Fruit fly (Drosophila melanogaster) whole organism, embryonic: Measurements from ENCODE around the gene CG10959.
A peak's percentile ranks its signal among the peaks of the same experiment; 100 is the strongest.

Source experiments
- Abd-B ChIP-seq: fragments of 200-800 bp; sonication (Bioruptor generic); optimal IDR thresholded peaks from 2 replicates; lab custom pipeline; 2018; ENCODE audit warnings: missing biosample characterization, mild to moderate bottlenecking, missing genetic modification characterization, moderate library complexity
- Awh ChIP-seq: fragments of 200-800 bp; sonication (Bioruptor generic); IDR thresholded peaks from 2 replicates; pipeline ENCODE4, ENCODE4 v1.3.6; 2022; ENCODE audit warnings: missing biosample characterization, missing genetic modification characterization
- B-H2 ChIP-seq: fragments of 200-800 bp; sonication (Bioruptor generic); optimal IDR thresholded peaks from 2 replicates; lab custom pipeline; 2018; ENCODE audit warnings: missing biosample characterization, mild to moderate bottlenecking, missing genetic modification characterization
- CG10543 ChIP-seq: fragments of 200-800 bp; sonication (Bioruptor generic); optimal IDR thresholded peaks from 3 replicates; lab custom pipeline; 2017; ENCODE audit warnings: missing biosample characterization, mild to moderate bottlenecking, missing genetic modification characterization, moderate library complexity
- CG11560 ChIP-seq: fragments of 200-800 bp; sonication (Bioruptor generic); IDR thresholded peaks from 3 replicates; pipeline ENCODE4 v1.3.6; 2022; ENCODE audit warnings: missing biosample characterization, missing genetic modification characterization
- CG12219 ChIP-seq: fragments of 200-800 bp; sonication (Bioruptor generic); optimal IDR thresholded peaks from 3 replicates; lab custom pipeline; 2018; ENCODE audit warnings: missing biosample characterization, mild to moderate bottlenecking, missing genetic modification characterization
- CG12769 ChIP-seq: fragments of 200-800 bp; sonication (Bioruptor generic); optimal IDR thresholded peaks from 2 replicates; lab custom pipeline; 2019; ENCODE audit warnings: missing biosample characterization, mild to moderate bottlenecking, missing genetic modification characterization, moderate library complexity
- CG14441 ChIP-seq: fragments of 200-800 bp; sonication (Bioruptor generic); IDR thresholded peaks from 2 replicates; pipeline ENCODE4 v1.3.6; 2022; ENCODE audit warnings: missing biosample characterization, missing genetic modification characterization
- CG14710 ChIP-seq: fragments of 200-800 bp; sonication (Bioruptor generic); optimal IDR thresholded peaks from 3 replicates; lab custom pipeline; 2019; ENCODE audit warnings: missing biosample characterization, mild to moderate bottlenecking, missing genetic modification characterization, moderate library complexity
- CG15073 ChIP-seq: fragments of 200-800 bp; sonication (Bioruptor generic); optimal IDR thresholded peaks from 2 replicates; lab custom pipeline; 2016; ENCODE audit warnings: missing biosample characterization, missing genetic modification characterization
- CG15514 ChIP-seq: fragments of 200-800 bp; sonication (Bioruptor generic); optimal IDR thresholded peaks from 3 replicates; lab custom pipeline; 2017; ENCODE audit warnings: missing biosample characterization, missing genetic modification characterization, mild to moderate bottlenecking, moderate library complexity, missing genetic modification reagents
- CG18764 ChIP-seq: fragments of 200-800 bp; sonication (Bioruptor generic); optimal IDR thresholded peaks from 3 replicates; lab custom pipeline; 2016; ENCODE audit warnings: missing biosample characterization, missing genetic modification characterization
- CG2199 ChIP-seq: fragments of 200-800 bp; sonication (Bioruptor generic); IDR thresholded peaks from 3 replicates; pipeline ENCODE4 v1.3.6; 2022; ENCODE audit warnings: missing biosample characterization, missing genetic modification characterization
- CG4707 ChIP-seq: fragments of 200-800 bp; sonication (Bioruptor generic); optimal IDR thresholded peaks from 2 replicates; lab custom pipeline; 2018; ENCODE audit warnings: missing biosample characterization, mild to moderate bottlenecking, missing genetic modification characterization, moderate library complexity
- CG6254 ChIP-seq: fragments of 200-800 bp; sonication (Bioruptor generic); optimal IDR thresholded peaks from 3 replicates; lab custom pipeline; 2017; ENCODE audit warnings: mild to moderate bottlenecking, missing biosample characterization, missing genetic modification reagents, missing genetic modification characterization
- CG6654 ChIP-seq: fragments of 200-800 bp; sonication (Bioruptor generic); optimal IDR thresholded peaks from 2 replicates; lab custom pipeline; 2017; ENCODE audit warnings: missing biosample characterization, mild to moderate bottlenecking, missing genetic modification characterization
- CG6813 ChIP-seq: fragments of 200-800 bp; sonication (Bioruptor generic); optimal IDR thresholded peaks from 2 replicates; lab custom pipeline; 2017; ENCODE audit warnings: missing biosample characterization, missing genetic modification characterization, mild to moderate bottlenecking, moderate library complexity, missing genetic modification reagents
- CG7786 ChIP-seq: fragments of 200-800 bp; sonication (Bioruptor generic); optimal IDR thresholded peaks from 2 replicates; lab custom pipeline; 2016; ENCODE audit warnings: missing biosample characterization, missing genetic modification characterization
- CG7839 ChIP-seq: fragments of 200-800 bp; sonication (Bioruptor generic); optimal IDR thresholded peaks from 3 replicates; lab custom pipeline; 2018; ENCODE audit warnings: missing biosample characterization, mild to moderate bottlenecking, missing genetic modification characterization, moderate library complexity
- CG7928 ChIP-seq: fragments of 200-800 bp; sonication (Bioruptor generic); optimal IDR thresholded peaks from 2 replicates; lab custom pipeline; 2017; ENCODE audit warnings: missing biosample characterization, mild to moderate bottlenecking, missing genetic modification characterization
- CHES-1-like ChIP-seq: fragments of 200-800 bp; sonication (Bioruptor generic); optimal IDR thresholded peaks from 2 replicates; lab custom pipeline; 2016; ENCODE audit warnings: missing biosample characterization, missing genetic modification characterization
- D ChIP-seq, 2 experiments: fragments of 200-800 bp in 1 of 2; fragments of >200 bp in 1 of 2; sonication (Bioruptor generic) in 1 of 2; optimal IDR thresholded peaks; 2 replicates in 1 of 2; 3 replicates in 1 of 2; lab custom pipeline; 2017; ENCODE audit warnings: mild to moderate bottlenecking in 1 of 2, missing biosample characterization in 1 of 2, missing genetic modification characterization in 1 of 2, missing genetic modification reagents in 1 of 2
- Drgx ChIP-seq: fragments of 200-800 bp; sonication (Bioruptor generic); IDR thresholded peaks from 2 replicates; pipeline ENCODE4 v1.3.6; 2022; ENCODE audit warnings: missing biosample characterization, missing genetic modification characterization
- E2f2 ChIP-seq: fragments of 200-800 bp; sonication (Bioruptor generic); IDR thresholded peaks from 2 replicates; pipeline ENCODE4 v1.3.6; 2022; ENCODE audit warnings: missing biosample characterization, missing genetic modification characterization
- Lim3 ChIP-seq: fragments of 200-800 bp; sonication (Bioruptor generic); IDR thresholded peaks from 2 replicates; pipeline ENCODE4 v1.3.6; 2022; ENCODE audit warnings: missing biosample characterization, missing genetic modification characterization
- MESR4 ChIP-seq: fragments of 200-800 bp; sonication (Bioruptor generic); optimal IDR thresholded peaks from 2 replicates; lab custom pipeline; 2018; ENCODE audit warnings: missing biosample characterization, mild to moderate bottlenecking, missing genetic modification characterization, moderate library complexity
- Meics ChIP-seq: fragments of 200-800 bp; sonication (Bioruptor generic); optimal IDR thresholded peaks from 2 replicates; lab custom pipeline; 2017; ENCODE audit warnings: missing biosample characterization, mild to moderate bottlenecking, missing genetic modification characterization
- Myb ChIP-seq: fragments of 200-800 bp; sonication (Bioruptor generic); optimal IDR thresholded peaks from 2 replicates; lab custom pipeline; 2016; ENCODE audit warnings: missing biosample characterization, missing genetic modification characterization
- Oaz ChIP-seq: fragments of 200-800 bp; sonication (Bioruptor generic); IDR thresholded peaks from 2 replicates; pipeline ENCODE4 v1.3.6; 2022; ENCODE audit warnings: missing biosample characterization, missing genetic modification characterization
- Sin3A ChIP-seq: fragments of >200 bp; optimal IDR thresholded peaks from 2 replicates; lab custom pipeline; 2018
- cad ChIP-seq: fragments of >200 bp; optimal IDR thresholded peaks from 2 replicates; lab custom pipeline; 2017; ENCODE audit warnings: missing biosample characterization, missing genetic modification characterization
- chif ChIP-seq, 2 experiments: fragments of 200-800 bp; sonication (Bioruptor generic); optimal IDR thresholded peaks; 3 replicates each; lab custom pipeline; 2016; ENCODE audit warnings: missing biosample characterization in 2 of 2, missing genetic modification characterization in 2 of 2
- croc ChIP-seq: fragments of 200-800 bp; sonication (Bioruptor generic); conservative IDR thresholded peaks from 3 replicates; pipeline ENCODE4 v1.3.6; 2022; ENCODE audit warnings: missing biosample characterization, missing genetic modification characterization
- danr ChIP-seq: fragments of 200-800 bp; sonication (Bioruptor generic); IDR thresholded peaks from 2 replicates; pipeline ENCODE4 v1.3.6; 2022; ENCODE audit warnings: missing biosample characterization, missing genetic modification characterization
- hb ChIP-seq: fragments of 200-800 bp; sonication (Bioruptor generic); IDR thresholded peaks from 3 replicates; pipeline ENCODE4 v1.3.6; 2022; ENCODE audit warnings: missing biosample characterization, missing genetic modification characterization; ENCODE audit not compliant: partially characterized antibody
- hbn ChIP-seq: fragments of 200-800 bp; sonication (Bioruptor generic); IDR thresholded peaks from 2 replicates; pipeline ENCODE4 v1.3.6; 2022; ENCODE audit warnings: missing biosample characterization, missing genetic modification characterization; ENCODE audit not compliant: partially characterized antibody
- hth ChIP-seq: fragments of >200 bp; optimal IDR thresholded peaks from 2 replicates; lab custom pipeline; 2017; ENCODE audit warnings: inconsistent platforms
- jing ChIP-seq: fragments of 200-800 bp; sonication (Bioruptor generic); optimal IDR thresholded peaks from 2 replicates; lab custom pipeline; 2018; ENCODE audit warnings: missing biosample characterization, mild to moderate bottlenecking, missing genetic modification characterization
- pan ChIP-seq, 4 experiments: fragments of >200 bp in 3 of 4; fragments of 200-800 bp in 1 of 4; sonication (Bioruptor generic) in 1 of 4; optimal IDR thresholded peaks in 3 of 4; IDR thresholded peaks in 1 of 4; 2 replicates each; pipeline versions ENCODE4 v1.3.6 to Lab custom; 2017 to 2022; ENCODE audit warnings: missing biosample characterization in 2 of 4, missing genetic modification characterization in 2 of 4, mixed read lengths in 1 of 4
- phol ChIP-seq: fragments of 200-800 bp; sonication (Bioruptor generic); optimal IDR thresholded peaks from 3 replicates; lab custom pipeline; 2018; ENCODE audit warnings: missing biosample characterization, mild to moderate bottlenecking, missing genetic modification characterization, moderate library complexity
- shn ChIP-seq: fragments of 200-800 bp; sonication (Bioruptor generic); optimal IDR thresholded peaks from 3 replicates; lab custom pipeline; 2016; ENCODE audit warnings: missing biosample characterization, missing genetic modification characterization
- sim ChIP-seq: fragments of 200-800 bp; sonication (Bioruptor generic); IDR thresholded peaks from 2 replicates; pipeline ENCODE4 v1.3.6; 2022; ENCODE audit warnings: missing biosample characterization, missing genetic modification characterization
- sob ChIP-seq: fragments of 200-800 bp; sonication (Bioruptor generic); IDR thresholded peaks from 2 replicates; pipeline ENCODE4 v1.3.6; 2022; ENCODE audit warnings: missing biosample characterization, missing genetic modification characterization
- tio ChIP-seq: fragments of 200-800 bp; sonication (Bioruptor generic); optimal IDR thresholded peaks from 2 replicates; lab custom pipeline; 2017; ENCODE audit warnings: missing biosample characterization, missing genetic modification characterization, inconsistent platforms
- tup ChIP-seq: fragments of 200-800 bp; sonication (Bioruptor generic); optimal IDR thresholded peaks from 2 replicates; lab custom pipeline; 2016; ENCODE audit warnings: missing biosample characterization, mild to moderate bottlenecking, missing genetic modification characterization, moderate library complexity
- unpg ChIP-seq: fragments of 200-800 bp; sonication (Bioruptor generic); optimal IDR thresholded peaks from 3 replicates; lab custom pipeline; 2018; ENCODE audit warnings: missing biosample characterization, mild to moderate bottlenecking, missing genetic modification characterization, moderate library complexity
- zfh2 ChIP-seq: fragments of 200-800 bp; sonication (Bioruptor generic); optimal IDR thresholded peaks from 2 replicates; lab custom pipeline; 2016; ENCODE audit warnings: missing biosample characterization, missing genetic modification characterization

The CG10959 gene

dm6 chrX:8100026-8100825 is 48.4 kb upstream of the CG10959 start (continued):
- TF ChIP-seq CG12769 (tag; lab: Kevin White, UChicago) (peak; percentile 67), hb (GFP tag; lab: Robert Waterston, UW) (no peak), CHES-1-like (GFP tag; lab: Kevin White, UChicago) (peak; percentile 29), hth (lab: Kevin White, UChicago) (no peak), croc (GFP tag; lab: Robert Waterston, UW) (peak; percentile 66; the same call in 2 of the 3 replicates), CG10543 (peak; percentile 52), D (optimal IDR thresholded peaks at IDR 0.05; lab: Kevin White, UChicago) (no peak), D (GFP tag; optimal IDR thresholded peaks at IDR 0.05; lab: Kevin White, UChicago) (peak; percentile 78), Drgx (GFP tag; lab: Robert Waterston, UW) (peak; percentile 91), cad (GFP tag; lab: Kevin White, UChicago) (no peak), shn (GFP tag; lab: Kevin White, UChicago) (no peak), tup (GFP tag; lab: Kevin White, UChicago) (peak; percentile 35), CG7786 (GFP tag; lab: Kevin White, UChicago) (peak; percentile 42), chif (GFP tag; optimal IDR thresholded peaks at IDR 0.05; lab: Kevin White, UChicago) (peak in 1 of 2 experiments; percentile 54), hbn (GFP tag; lab: Robert Waterston, UW) (no peak), E2f2 (GFP tag; lab: Robert Waterston, UW) (peak; percentile 72), phol (tag; lab: Kevin White, UChicago) (peak; percentile 81), CG7839 (tag; lab: Kevin White, UChicago) (peak; percentile 90), CG14710 (tag; lab: Kevin White, UChicago) (peak; percentile 68), Lim3 (no peak), sim (peak; percentile 68), CG12219 (GFP tag; lab: Kevin White, UChicago) (peak; percentile 69), Myb (peak; percentile 42), sob (peak; percentile 89), Meics (GFP tag; lab: Kevin White, UChicago) (peak; percentile 88), Awh (GFP tag; lab: Robert Waterston, UW) (peak; percentile 83), CG11560 (peak; percentile 71), zfh2 (peak; percentile 43), Oaz (GFP tag; lab: Robert Waterston, UW) (peak; percentile 65), jing (GFP tag; lab: Kevin White, UChicago) (peak; percentile 20), CG4707 (GFP tag; lab: Kevin White, UChicago) (no peak), CG7928 (GFP tag; lab: Kevin White, UChicago) (no peak), MESR4 (GFP tag; lab: Kevin White, UChicago) (peak; percentile 22), unpg (GFP tag; lab: Kevin White, UChicago) (peak; percentile 88), CG2199 (GFP tag; lab: Robert Waterston, UW) (peak; percentile 90), Sin3A (lab: Kevin White, UChicago) (no peak), CG6254 (GFP tag; lab: Kevin White, UChicago) (peak; percentile 64), CG18764 (GFP tag; lab: Kevin White, UChicago) (peak; percentile 34), CG6654 (GFP tag; lab: Kevin White, UChicago) (peak; percentile 62), tio (GFP tag; lab: Kevin White, UChicago) (peak; percentile 82), Abd-B (peak; percentile 46), B-H2 (GFP tag; lab: Kevin White, UChicago) (peak; percentile 31), pan (optimal IDR thresholded peaks at IDR 0.05; lab: Kevin White, UChicago) (no peak), pan (GFP tag; optimal IDR thresholded peaks at IDR 0.05 in 1 of 2, IDR thresholded peaks at IDR 0.05 in 1 of 2) (peak in 1 of 2 experiments; percentile 88), danr (GFP tag; lab: Robert Waterston, UW) (peak; percentile 63; the same call in 1 of the 2 replicates), CG6813 (GFP tag; lab: Kevin White, UChicago) (peak; percentile 81), CG15514 (GFP tag; lab: Kevin White, UChicago) (peak; percentile 97), CG15073 (GFP tag; lab: Kevin White, UChicago) (peak; percentile 41), CG14441 (GFP tag; lab: Robert Waterston, UW) (peak; percentile 83)
